Worm (Caenorhabditis elegans) whole organism, L2 larva: ENCODE results near the gene vab-3.

Source experiments
- F13H6.1 ChIP-seq: sonication (generic microtip); optimal IDR thresholded peaks from 2 replicates; lab custom pipeline; 2016; ENCODE audit warnings: missing genetic modification characterization, missing compliant biosample characterization
- alr-1 ChIP-seq: fragments of 150-350 bp; optimal IDR thresholded peaks from 2 replicates; lab custom pipeline; 2014; ENCODE audit warnings: missing biosample characterization, missing genetic modification characterization
- egl-27 ChIP-seq: sonication (generic microtip); optimal IDR thresholded peaks from 3 replicates; lab custom pipeline; 2017; ENCODE audit warnings: missing biosample characterization, missing genetic modification reagents, missing genetic modification characterization
- lin-39 ChIP-seq: fragments of 150-350 bp; optimal IDR thresholded peaks from 2 replicates; lab custom pipeline; 2014; ENCODE audit warnings: missing biosample characterization, missing genetic modification reagents, missing genetic modification characterization
- nhr-12 ChIP-seq: fragments of 150-350 bp; optimal IDR thresholded peaks from 2 replicates; lab custom pipeline; 2014; ENCODE audit warnings: missing biosample characterization, missing genetic modification characterization
- nhr-23 ChIP-seq: fragments of 150-350 bp; optimal IDR thresholded peaks from 2 replicates; lab custom pipeline; 2014; ENCODE audit warnings: missing biosample characterization, missing genetic modification reagents, missing genetic modification characterization

DNA sequence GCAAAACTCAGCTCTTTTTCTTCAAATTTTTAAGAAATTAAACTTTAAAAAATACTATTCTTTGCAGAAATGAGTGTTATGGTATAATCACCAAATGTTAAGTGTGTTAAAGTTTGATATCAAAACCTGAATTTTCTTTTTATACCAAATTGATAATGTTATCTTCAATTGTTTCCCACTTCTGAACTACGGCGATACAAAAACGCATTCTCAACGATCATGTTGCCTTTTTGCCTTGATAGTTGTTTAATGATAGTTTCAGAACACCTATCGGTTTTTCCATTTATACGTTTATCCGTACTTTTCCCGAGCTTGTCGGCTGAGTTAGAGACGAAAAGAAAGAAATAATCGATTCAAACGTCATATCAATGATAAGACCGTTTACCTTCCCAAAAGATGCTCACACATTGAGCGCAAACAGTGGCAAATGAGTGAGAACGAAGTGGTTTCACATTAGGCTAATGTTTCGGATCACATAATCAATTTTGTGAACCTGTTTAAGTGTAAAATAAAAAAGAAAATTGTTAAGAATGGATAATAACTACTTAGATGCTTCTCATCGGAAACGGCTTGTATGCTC, 24.6 kb upstream of the vab-3 start, which contains the start of gene elt-4:
- TF ChIP-seq alr-1 (no peak), nhr-23 (tag; lab: Kevin White, UChicago) (no peak), egl-27 (tag; lab: Kevin White, UChicago) (no peak), lin-39 (tag; lab: Kevin White, UChicago) (no peak), nhr-12 (no peak), F13H6.1 (no peak)
